Worm (Caenorhabditis elegans) whole organism, L3 larva: Measurements from ENCODE around the gene srz-103.

ENCODE experiments used
- elt-2 ChIP-seq: sonication (generic microtip); optimal IDR thresholded peaks from 2 replicates; lab custom pipeline; 2016; ENCODE audit warnings: missing genetic modification reagents, mild to moderate bottlenecking, missing genetic modification characterization, missing compliant biosample characterization
- fos-1 ChIP-seq: fragments of 150-350 bp; optimal IDR thresholded peaks from 2 replicates; lab custom pipeline; 2014; ENCODE audit warnings: missing biosample characterization, missing genetic modification characterization
- nhr-11 ChIP-seq: fragments of 150-350 bp; optimal IDR thresholded peaks from 2 replicates; lab custom pipeline; 2014; ENCODE audit warnings: missing biosample characterization, missing genetic modification characterization

ce11 chrV:16706549-16706948, 27.4 kb upstream of the srz-103 start, which contains the start of gene clec-9:
- TF ChIP-seq elt-2 (tag; lab: Kevin White, UChicago) (no peak), fos-1 (no peak), nhr-11 (tag; lab: Kevin White, UChicago) (no peak)
